Fruit fly (Drosophila melanogaster): Measurements from ENCODE around the gene CG43389.

The CG43389 gene

dm6 chr3L:3249997-3250774, 2.4 kb downstream of the CG43389 start:
- TF ChIP-seq CG8478 (optimal IDR thresholded peaks at IDR 0.05) (no peak), CTCF (optimal IDR thresholded peaks at IDR 0.05) (no peak)

dm6 chr3L:3250922-3251658, 3.3 kb downstream of the CG43389 start:
- TF ChIP-seq CTCF (optimal IDR thresholded peaks at IDR 0.05) (no peak), CG8478 (optimal IDR thresholded peaks at IDR 0.05) (no peak)

dm6 chr3L:3251659-3252490, 4.1 kb downstream of the CG43389 start:
- no peak for TF ChIP-seq CTCF (optimal IDR thresholded peaks at IDR 0.05)
- no peak for TF ChIP-seq CG8478 (optimal IDR thresholded peaks at IDR 0.05)

dm6 chr3L:3252884-3253283, 5.1 kb downstream of the CG43389 start:
- TF ChIP-seq CTCF (optimal IDR thresholded peaks at IDR 0.05) = no peak
- no peak for TF ChIP-seq CG8478 (optimal IDR thresholded peaks at IDR 0.05)

DNA sequence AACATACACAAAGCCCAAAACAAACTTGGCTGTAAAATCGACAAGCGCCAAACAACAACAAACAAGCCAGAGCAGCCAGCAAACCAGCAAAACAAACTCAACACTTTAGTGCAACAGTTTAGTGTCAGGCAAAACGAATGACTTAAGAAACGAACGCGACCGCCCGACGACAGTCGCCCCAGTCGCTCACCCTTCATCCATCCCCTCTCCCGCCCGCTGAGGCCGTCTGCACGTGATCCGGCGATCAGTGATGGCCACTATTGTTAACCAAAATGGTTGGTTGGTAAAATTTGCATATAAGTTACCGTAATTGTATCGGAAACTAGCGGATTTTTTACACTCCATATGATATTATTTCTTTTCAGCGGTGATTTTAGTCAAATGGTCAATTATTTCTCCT, 5.8 kb downstream of the CG43389 start:
- no peak for TF ChIP-seq CTCF (optimal IDR thresholded peaks at IDR 0.05)
- no peak for TF ChIP-seq CG8478 (optimal IDR thresholded peaks at IDR 0.05)

DNA sequence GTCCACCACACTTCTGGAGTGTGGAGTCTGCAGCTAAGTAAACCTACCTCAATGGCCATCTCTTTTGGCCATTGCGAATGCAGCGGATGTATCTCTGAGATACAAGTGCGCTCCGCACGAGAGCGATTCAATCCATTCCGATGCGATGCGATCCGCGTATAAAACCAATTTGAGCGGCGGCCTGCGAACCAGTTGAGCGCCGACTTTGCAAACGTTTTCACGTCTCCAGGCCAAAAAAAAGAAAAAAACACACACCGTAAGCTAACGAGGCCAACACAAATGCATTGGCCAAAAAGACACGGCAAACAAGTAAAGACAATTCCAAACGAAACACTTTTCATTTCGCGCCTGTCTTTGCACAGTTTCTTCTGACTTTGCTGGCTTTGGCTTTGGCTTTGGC, 9.9 kb downstream of the CG43389 start, which contains the start of gene ckd:
Gene ckd (plus strand): TSS at position 189 of the 400 bp plus-strand sequence.
- TF ChIP-seq CTCF (optimal IDR thresholded peaks at IDR 0.05) (no peak), CG8478 (optimal IDR thresholded peaks at IDR 0.05) (no peak)

- TF ChIP-seq CTCF (optimal IDR thresholded peaks at IDR 0.05) (no peak), CG8478 (optimal IDR thresholded peaks at IDR 0.05) (no peak)
These were observed 11.9 kb downstream of the CG43389 start for dm6 chr3L:3259703-3260102.

dm6 chr3L:3261642-3262041, 13.8 kb downstream of the CG43389 start:
- TF ChIP-seq CTCF (optimal IDR thresholded peaks at IDR 0.05) (no peak), CG8478 (optimal IDR thresholded peaks at IDR 0.05) (no peak)

DNA sequence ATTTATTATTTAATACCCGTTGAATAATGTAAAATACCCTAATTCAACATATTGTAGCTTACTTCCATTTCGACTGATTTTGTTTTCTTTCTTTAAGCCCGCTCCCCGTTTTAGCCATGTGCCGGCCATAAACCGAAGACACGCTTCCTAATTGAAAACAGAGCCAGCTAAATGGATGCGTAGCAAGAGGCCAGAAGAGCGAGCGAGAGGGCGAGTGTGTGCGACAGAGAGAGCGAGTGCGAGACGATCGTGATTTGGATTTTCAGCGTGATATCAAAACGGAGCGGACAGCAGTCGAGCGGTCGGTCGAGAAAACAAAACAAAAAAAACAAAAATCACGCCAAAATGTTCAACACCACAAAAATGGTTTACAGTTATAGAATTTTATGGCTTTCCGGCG, 18.5 kb downstream of the CG43389 start:
- TF ChIP-seq CTCF (optimal IDR thresholded peaks at IDR 0.05) (no peak), CG8478 (optimal IDR thresholded peaks at IDR 0.05) (no peak)

DNA sequence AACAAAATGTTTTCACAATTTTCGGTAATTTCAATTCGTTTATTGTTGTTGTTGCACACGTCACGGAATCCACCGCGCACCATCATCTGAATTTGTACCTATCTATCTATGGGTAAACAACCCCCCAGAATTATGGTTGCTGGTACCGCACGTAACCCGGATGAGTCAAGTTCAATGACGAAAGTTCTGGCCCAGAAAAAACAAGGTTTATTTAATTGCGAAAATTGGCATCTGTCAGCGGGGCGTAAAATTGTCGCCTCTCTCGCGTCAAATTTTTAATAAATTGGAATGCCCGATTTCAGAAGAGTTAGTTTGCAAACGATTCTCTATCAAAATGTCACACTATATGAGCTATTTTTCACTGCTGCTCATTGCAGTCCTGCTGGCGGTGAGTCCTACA, 20.3 kb downstream of the CG43389 start, which contains the start of gene CG34265:
Gene CG34265 (plus strand): TSS at position 301 of the 400 bp plus-strand sequence.
- TF ChIP-seq CTCF (optimal IDR thresholded peaks at IDR 0.05) = no peak
- no peak for TF ChIP-seq CG8478 (optimal IDR thresholded peaks at IDR 0.05)

dm6 chr3L:3270736-3271135, 22.9 kb downstream of the CG43389 start, which contains the start of gene CG14960:
Gene CG14960 (plus strand): TSS chr3L:3271036.
- TF ChIP-seq CTCF (optimal IDR thresholded peaks at IDR 0.05) (no peak), CG8478 (optimal IDR thresholded peaks at IDR 0.05) (no peak)

dm6 chr3L:3274463-3275177, 26.8 kb downstream of the CG43389 start:
- TF ChIP-seq CTCF (optimal IDR thresholded peaks at IDR 0.05) (no peak), CG8478 (optimal IDR thresholded peaks at IDR 0.05) (no peak)

dm6 chr3L:3276930-3277329, 29.1 kb downstream of the CG43389 start:
- TF ChIP-seq CTCF (optimal IDR thresholded peaks at IDR 0.05) (peak; percentile 46 to 66), CG8478 (optimal IDR thresholded peaks at IDR 0.05) (no peak)

- TF ChIP-seq CG8478 (optimal IDR thresholded peaks at IDR 0.05) (no peak), CTCF (optimal IDR thresholded peaks at IDR 0.05) (no peak)
These were observed 32.1 kb downstream of the CG43389 start, which contains the start of gene CG12017 for dm6 chr3L:3279930-3280329. Gene CG12017 (plus strand): TSS chr3L:3280239.
